Worm (Caenorhabditis elegans) whole organism, young adult: ENCODE measurements around the gene tcl-2.

ENCODE experiments used
- B0035.1 ChIP-seq: sonication (generic microtip); optimal IDR thresholded peaks from 2 replicates; lab custom pipeline; 2016; ENCODE audit warnings: missing genetic modification characterization, mild to moderate bottlenecking, missing compliant biosample characterization, missing genotype, missing genetic modification reagents
- F39B2.1 ChIP-seq: fragments of 200-800 bp; sonication (Bioruptor generic); IDR thresholded peaks from 2 replicates; pipeline ENCODE4 v1.3.6; 2022; ENCODE audit warnings: missing genetic modification reagents, missing genetic modification characterization, missing compliant biosample characterization
- Y53F4B.3 ChIP-seq: fragments of 200-800 bp; sonication (Bioruptor generic); IDR thresholded peaks from 2 replicates; pipeline ENCODE4 v1.3.6; 2022; ENCODE audit warnings: missing genetic modification reagents, missing genetic modification characterization, missing compliant biosample characterization
- aptf-2 ChIP-seq: fragments of 200-800 bp; sonication (Bioruptor generic); conservative IDR thresholded peaks from 2 replicates; pipeline ENCODE4 v1.3.6; 2022; ENCODE audit warnings: missing genetic modification reagents, missing genetic modification characterization, missing compliant biosample characterization
- ceh-91 ChIP-seq: fragments of 200-800 bp; sonication (Bioruptor generic); IDR thresholded peaks from 2 replicates; pipeline ENCODE4 v1.3.6; 2022; ENCODE audit warnings: missing genetic modification reagents, missing genetic modification characterization, missing compliant biosample characterization
- ets-4 ChIP-seq: fragments of 200-800 bp; sonication (Bioruptor generic); optimal IDR thresholded peaks from 2 replicates; lab custom pipeline; 2018; ENCODE audit warnings: mild to moderate bottlenecking, missing genetic modification characterization, missing compliant biosample characterization
- let-607 ChIP-seq, 2 experiments: fragments of 200-800 bp in 1 of 2; sonication (Bioruptor generic) in 1 of 2; sonication (generic microtip) in 1 of 2; optimal IDR thresholded peaks; 2 replicates each; lab custom pipeline; 2016 to 2018; ENCODE audit warnings: mild to moderate bottlenecking in 2 of 2, missing compliant biosample characterization in 2 of 2, missing genetic modification characterization in 2 of 2, moderate library complexity in 2 of 2, missing genotype in 1 of 2
- nhr-90 ChIP-seq: sonication (generic microtip); optimal IDR thresholded peaks from 2 replicates; lab custom pipeline; 2016; ENCODE audit warnings: missing genotype, mild to moderate bottlenecking, missing genetic modification characterization, missing compliant biosample characterization
- rpc-1 ChIP-seq, 2 experiments: fragments of 150-350 bp in 1 of 2; sonication (generic microtip) in 1 of 2; optimal IDR thresholded peaks; 2 replicates each; lab custom pipeline; 2014 to 2018; ENCODE audit warnings: missing biosample characterization in 1 of 2, missing genetic modification characterization in 1 of 2, missing genetic modification reagents in 1 of 2, missing genotype in 1 of 2
- ztf-25 ChIP-seq: fragments of 200-800 bp; sonication (Bioruptor generic); IDR thresholded peaks from 2 replicates; pipeline ENCODE4 v1.3.6; 2022; ENCODE audit warnings: missing genetic modification reagents, missing genetic modification characterization, missing compliant biosample characterization

DNA sequence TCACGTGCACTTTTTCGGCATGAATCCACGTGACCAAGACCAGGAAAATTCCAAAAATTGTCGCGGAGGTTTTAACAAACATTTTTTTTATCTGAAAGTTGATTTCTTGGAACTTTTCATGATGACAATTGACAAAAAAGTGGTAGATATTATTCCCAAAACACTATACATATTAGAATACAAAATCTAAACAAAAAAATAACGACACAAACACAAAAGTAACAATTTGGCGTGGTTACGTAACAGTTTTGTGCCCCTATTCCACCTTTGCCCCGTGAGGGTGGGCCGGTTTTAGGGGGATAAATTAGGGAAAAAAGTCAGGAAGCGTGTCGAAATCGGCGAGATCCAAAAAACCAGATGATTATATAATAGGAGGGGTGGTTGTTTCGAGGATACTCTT lies 21.1 kb upstream of the tcl-2 start, which contains the start of gene gegf-1:
- TF ChIP-seq let-607 (tag; optimal IDR thresholded peaks at IDR 0.05; lab: Kevin White, UChicago) (no peak), F39B2.1 (GFP tag; lab: Robert Waterston, UW) (no peak), ztf-25 (GFP tag; lab: Robert Waterston, UW) (no peak), aptf-2 (no peak), ceh-91 (no peak), ets-4 (GFP tag; lab: Kevin White, UChicago) (no peak), nhr-90 (tag; lab: Kevin White, UChicago) (no peak), B0035.1 (tag; lab: Kevin White, UChicago) (no peak), rpc-1 (optimal IDR thresholded peaks at IDR 0.05; lab: Kevin White, UChicago) (no peak), rpc-1 (tag; optimal IDR thresholded peaks at IDR 0.05; lab: Kevin White, UChicago) (no peak), Y53F4B.3 (GFP tag; lab: Robert Waterston, UW) (no peak)
